Fruit fly (Drosophila melanogaster) whole organism: ENCODE data around the gene CG13728.

ENCODE experiments used
- CG8478 ChIP-seq: fragments of >200 bp; optimal IDR thresholded peaks from 2 replicates; lab custom pipeline; 2018; ENCODE audit warnings: inconsistent platforms
- Dll ChIP-seq: fragments of >200 bp; optimal IDR thresholded peaks from 2 replicates; lab custom pipeline; 2017
- EcR ChIP-seq, 2 experiments: fragments of >200 bp; optimal IDR thresholded peaks; 2 replicates each; lab custom pipeline; 2017; ENCODE audit warnings: missing biosample characterization in 2 of 2, missing genetic modification characterization in 2 of 2, missing genetic modification reagents in 2 of 2
- pan ChIP-seq: fragments of >200 bp; optimal IDR thresholded peaks from 2 replicates; lab custom pipeline; 2017
- psq ChIP-seq: fragments of >200 bp; optimal IDR thresholded peaks from 2 replicates; lab custom pipeline; 2017
- usp ChIP-seq: fragments of >200 bp; optimal IDR thresholded peaks from 2 replicates; lab custom pipeline; 2017; ENCODE audit warnings: missing biosample characterization, missing genetic modification characterization, mixed read lengths

The CG13728 gene

dm6 chr3L:17392412-17392811 lies 9.9 kb upstream of the CG13728 start:
- TF ChIP-seq Dll (lab: Kevin White, UChicago), result no peak
- TF ChIP-seq usp (GFP tag; lab: Kevin White, UChicago), result no peak
- no peak for TF ChIP-seq CG8478 (lab: Kevin White, UChicago)
- no peak for TF ChIP-seq EcR (GFP tag; optimal IDR thresholded peaks at IDR 0.05; lab: Kevin White, UChicago)
- TF ChIP-seq pan (lab: Kevin White, UChicago), result no peak
- no peak for TF ChIP-seq psq

dm6 chr3L:17391132-17391531 lies 8.6 kb upstream of the CG13728 start:
- TF ChIP-seq Dll (lab: Kevin White, UChicago) (no peak), EcR (GFP tag; optimal IDR thresholded peaks at IDR 0.05; lab: Kevin White, UChicago) (no peak), usp (GFP tag; lab: Kevin White, UChicago) (no peak), CG8478 (lab: Kevin White, UChicago) (no peak), pan (lab: Kevin White, UChicago) (no peak), psq (no peak)

dm6 chr3L:17388895-17389294 lies 6.4 kb upstream of the CG13728 start, which contains the start of gene CG13731:
TSS of gene CG13731 (minus strand) at chr3L:17388956.
- no peak for TF ChIP-seq pan (lab: Kevin White, UChicago)
- TF ChIP-seq usp (GFP tag; lab: Kevin White, UChicago), result no peak

dm6 chr3L:17386612-17387382 lies 4.3 kb upstream of the CG13728 start:
- TF ChIP-seq usp (GFP tag; lab: Kevin White, UChicago), result no peak
- no peak for TF ChIP-seq Dll (lab: Kevin White, UChicago)
- no peak for TF ChIP-seq psq
- TF ChIP-seq EcR (GFP tag; optimal IDR thresholded peaks at IDR 0.05; lab: Kevin White, UChicago), result no peak
- TF ChIP-seq pan (lab: Kevin White, UChicago), result no peak
- no peak for TF ChIP-seq CG8478 (lab: Kevin White, UChicago)

dm6 chr3L:17383714-17384113 lies 1.2 kb upstream of the CG13728 start:
- TF ChIP-seq Dll (lab: Kevin White, UChicago) (no peak), CG8478 (lab: Kevin White, UChicago) (no peak), pan (lab: Kevin White, UChicago) (no peak), EcR (GFP tag; optimal IDR thresholded peaks at IDR 0.05; lab: Kevin White, UChicago) (no peak), usp (GFP tag; lab: Kevin White, UChicago) (no peak), psq (no peak)

dm6 chr3L:17383285-17383684 lies 757 bp upstream of the CG13728 start:
- TF ChIP-seq Dll (lab: Kevin White, UChicago), result no peak
- no peak for TF ChIP-seq CG8478 (lab: Kevin White, UChicago)
- no peak for TF ChIP-seq usp (GFP tag; lab: Kevin White, UChicago)
- no peak for TF ChIP-seq EcR (GFP tag; optimal IDR thresholded peaks at IDR 0.05; lab: Kevin White, UChicago)
- no peak for TF ChIP-seq pan (lab: Kevin White, UChicago)
- no peak for TF ChIP-seq psq

dm6 chr3L:17381990-17382389 lies 538 bp downstream of the CG13728 start:
- TF ChIP-seq psq, result no peak
- no peak for TF ChIP-seq CG8478 (lab: Kevin White, UChicago)
- no peak for TF ChIP-seq EcR (GFP tag; optimal IDR thresholded peaks at IDR 0.05; lab: Kevin White, UChicago)
- no peak for TF ChIP-seq Dll (lab: Kevin White, UChicago)

dm6 chr3L:17379311-17379710 lies 3.2 kb downstream of the CG13728 start, which contains the start of gene Cad74A:
TSS of gene Cad74A (minus strand) at chr3L:17379530.
- TF ChIP-seq usp (GFP tag; lab: Kevin White, UChicago), result no peak
- no peak for TF ChIP-seq pan (lab: Kevin White, UChicago)
- TF ChIP-seq CG8478 (lab: Kevin White, UChicago), result no peak
- no peak for TF ChIP-seq EcR (GFP tag; optimal IDR thresholded peaks at IDR 0.05; lab: Kevin White, UChicago)
- TF ChIP-seq Dll (lab: Kevin White, UChicago), result no peak

dm6 chr3L:17374956-17375621 lies 7.4 kb downstream of the CG13728 start:
- TF ChIP-seq usp (GFP tag; lab: Kevin White, UChicago), result no peak
- no peak for TF ChIP-seq EcR (GFP tag; optimal IDR thresholded peaks at IDR 0.05; lab: Kevin White, UChicago)
- TF ChIP-seq psq, result no peak
- TF ChIP-seq Dll (lab: Kevin White, UChicago), result no peak
- no peak for TF ChIP-seq CG8478 (lab: Kevin White, UChicago)
- TF ChIP-seq pan (lab: Kevin White, UChicago), result no peak

dm6 chr3L:17366936-17367335 lies 15.6 kb downstream of the CG13728 start:
- TF ChIP-seq Dll (lab: Kevin White, UChicago) (no peak), pan (lab: Kevin White, UChicago) (no peak), CG8478 (lab: Kevin White, UChicago) (no peak), EcR (GFP tag; optimal IDR thresholded peaks at IDR 0.05; lab: Kevin White, UChicago) (no peak), psq (no peak), usp (GFP tag; lab: Kevin White, UChicago) (no peak)

- TF ChIP-seq pan (lab: Kevin White, UChicago), result no peak
- no peak for TF ChIP-seq psq
These were observed 18.5 kb downstream of the CG13728 start for dm6 chr3L:17364023-17364422.

- no peak for TF ChIP-seq CG8478 (lab: Kevin White, UChicago)
- no peak for TF ChIP-seq psq
- TF ChIP-seq usp (GFP tag; lab: Kevin White, UChicago), result no peak
- TF ChIP-seq Dll (lab: Kevin White, UChicago), result no peak
- no peak for TF ChIP-seq EcR (GFP tag; optimal IDR thresholded peaks at IDR 0.05; lab: Kevin White, UChicago)
- no peak for TF ChIP-seq pan (lab: Kevin White, UChicago)
These were observed 19.6 kb downstream of the CG13728 start for dm6 chr3L:17362940-17363339.
